Worm (Caenorhabditis elegans): ENCODE results near the gene T28F3.5.

Gene T28F3.5

DNA sequence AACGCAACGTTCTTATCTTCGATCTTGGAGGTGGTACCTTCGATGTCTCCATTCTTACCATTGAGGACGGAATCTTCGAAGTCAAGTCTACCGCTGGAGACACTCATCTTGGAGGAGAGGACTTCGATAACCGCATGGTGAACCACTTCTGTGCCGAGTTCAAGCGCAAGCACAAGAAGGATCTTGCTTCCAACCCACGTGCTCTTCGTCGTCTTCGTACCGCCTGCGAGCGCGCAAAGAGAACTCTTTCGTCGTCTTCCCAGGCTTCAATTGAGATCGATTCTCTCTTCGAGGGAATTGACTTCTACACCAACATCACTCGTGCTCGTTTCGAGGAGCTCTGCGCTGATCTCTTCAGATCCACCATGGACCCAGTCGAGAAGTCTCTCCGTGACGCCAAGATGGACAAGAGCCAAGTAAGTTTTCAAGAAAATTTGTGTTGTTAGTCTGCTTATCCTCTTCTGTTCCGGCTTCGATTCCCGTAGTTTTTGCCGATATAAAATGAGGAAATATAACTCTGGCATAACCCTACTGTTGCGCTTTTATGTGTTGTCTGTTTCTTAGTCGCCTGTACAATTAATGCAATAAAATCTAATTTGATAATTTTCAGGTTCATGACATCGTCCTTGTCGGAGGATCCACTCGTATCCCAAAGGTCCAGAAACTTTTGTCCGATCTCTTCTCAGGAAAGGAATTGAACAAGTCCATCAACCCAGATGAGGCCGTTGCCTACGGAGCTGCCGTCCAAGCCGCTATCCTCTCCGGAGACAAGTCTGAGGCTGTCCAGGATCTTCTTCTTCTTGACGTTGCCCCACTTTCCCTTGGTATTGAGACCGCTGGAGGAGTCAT is 14.8 kb upstream of the T28F3.5 start (continued):
- TF ChIP-seq fkh-3 (tag; optimal IDR thresholded peaks at IDR 0.05) (no peak), Y67H2A.10 (GFP tag; conservative IDR thresholded peaks at IDR 0.05) (no peak), F23B12.7 (tag; optimal IDR thresholded peaks at IDR 0.05; ENCODE audit: insufficient read depth) (no peak), snpc-1.1 (tag; optimal IDR thresholded peaks at IDR 0.05; ENCODE audit: insufficient read depth) (no peak), madf-3 (GFP tag; IDR thresholded peaks at IDR 0.05) (peak; percentile 79), pbrm-1 (GFP tag; IDR thresholded peaks at IDR 0.05) (peak; percentile 23), lin-26 (GFP tag; IDR thresholded peaks at IDR 0.05) (peak; percentile 64), D2030.7 (GFP tag; IDR thresholded peaks at IDR 0.05) (no peak; the same call in 1 of the 2 replicates), bed-2 (GFP tag; IDR thresholded peaks at IDR 0.05) (0 out of 2 replicates have a peak, but pooled peaks have one; percentile 6), dpl-1 (GFP tag; optimal IDR thresholded peaks at IDR 0.05) (no peak), B0261.1 (tag; optimal IDR thresholded peaks at IDR 0.05) (no peak), ceh-27 (GFP tag; optimal IDR thresholded peaks at IDR 0.05) (no peak), attf-5 (GFP tag; optimal IDR thresholded peaks at IDR 0.05) (peak; percentile 24), C17E4.6 (GFP tag; IDR thresholded peaks at IDR 0.05) (0 out of 2 replicates have a peak, but pooled peaks have one; percentile 12), ekl-4 (GFP tag; IDR thresholded peaks at IDR 0.05) (peak; percentile 60; the same call in 1 of the 2 replicates), zim-3 (tag; optimal IDR thresholded peaks at IDR 0.05) (no peak), nhr-120 (GFP tag; IDR thresholded peaks at IDR 0.05) (no peak), sea-2 (GFP tag; IDR thresholded peaks at IDR 0.05) (no peak), efl-1 (GFP tag; optimal IDR thresholded peaks at IDR 0.05) (no peak), egl-44 (GFP tag; IDR thresholded peaks at IDR 0.05) (peak; percentile 62; the same call in 1 of the 2 replicates), him-1 (tag; optimal IDR thresholded peaks at IDR 0.05) (no peak), ets-4 (GFP tag; optimal IDR thresholded peaks at IDR 0.05) (no peak), nfyb-1 (GFP tag; IDR thresholded peaks at IDR 0.05) (0 out of 2 replicates have a peak, but pooled peaks have one; percentile 9), ztf-25 (GFP tag; IDR thresholded peaks at IDR 0.05) (0 out of 2 replicates have a peak, but pooled peaks have one; percentile 7), bed-1 (GFP tag; IDR thresholded peaks at IDR 0.05) (no peak), chd-7 (tag; optimal IDR thresholded peaks at IDR 0.05) (no peak), hsf-1 (GFP tag; IDR thresholded peaks at IDR 0.05) (peak; percentile 77), ceh-40 (GFP tag; IDR thresholded peaks at IDR 0.05) (peak; percentile 53), ceh-79 (tag; optimal IDR thresholded peaks at IDR 0.05) (no peak), aptf-2 (GFP tag; conservative IDR thresholded peaks at IDR 0.05) (no peak), lin-40 (tag; optimal IDR thresholded peaks at IDR 0.05) (no peak), K12H6.12 (tag; optimal IDR thresholded peaks at IDR 0.05) (peak; percentile 0), F37B4.10 (GFP tag; IDR thresholded peaks at IDR 0.05) (no peak), attf-3 (GFP tag; conservative IDR thresholded peaks at IDR 0.05) (no peak), xnd-1 (tag; optimal IDR thresholded peaks at IDR 0.05) (no peak), madf-6 (GFP tag; IDR thresholded peaks at IDR 0.05) (peak; percentile 67; the same call in 1 of the 2 replicates), B0035.1 (tag; optimal IDR thresholded peaks at IDR 0.05) (no peak), athp-1 (tag; optimal IDR thresholded peaks at IDR 0.05) (peak; percentile 52), hmg-1.2 (GFP tag; IDR thresholded peaks at IDR 0.05) (no peak), akir-1 (GFP tag; optimal IDR thresholded peaks at IDR 0.05) (no peak), ceh-91 (GFP tag; IDR thresholded peaks at IDR 0.05) (no peak), mcd-1 (GFP tag; IDR thresholded peaks at IDR 0.05) (peak; percentile 49), egrh-3 (GFP tag; IDR thresholded peaks at IDR 0.05) (no peak), nhr-80 (tag; optimal IDR thresholded peaks at IDR 0.05) (no peak), T26A5.8 (tag; optimal IDR thresholded peaks at IDR 0.05) (no peak), tbp1 (GFP tag; optimal IDR thresholded peaks at IDR 0.05) (peak; percentile 26), ztf-3 (GFP tag; optimal IDR thresholded peaks at IDR 0.05) (no peak)

Data from whole organism, young adult.